Fruit fly (Drosophila melanogaster): ENCODE measurements around the gene CG2116.

Gene CG2116

dm6 chrX:8131693-8132313 lies 2.2 kb downstream of the CG2116 start, which contains the start of gene CG10958 (continued):
- TF ChIP-seq grau (tag; optimal IDR thresholded peaks at IDR 0.05) (peak; percentile 59), CG10274 (GFP tag; optimal IDR thresholded peaks at IDR 0.05) (no peak), Hmr (GFP tag; optimal IDR thresholded peaks at IDR 0.05) (peak; percentile 56), mam (GFP tag; optimal IDR thresholded peaks at IDR 0.05) (peak; percentile 53), Aef1 (GFP tag; IDR thresholded peaks at IDR 0.05) (0 out of 3 replicates have a peak, but pooled peaks have one; percentile 33), kni (GFP tag; optimal IDR thresholded peaks at IDR 0.05) (peak; percentile 3), CG13424 (tag; optimal IDR thresholded peaks at IDR 0.05) (peak; percentile 47), CG4820 (GFP tag; optimal IDR thresholded peaks at IDR 0.05) (peak; percentile 53), CG4730 (GFP tag; IDR thresholded peaks at IDR 0.05) (no peak), Sox100B (GFP tag; optimal IDR thresholded peaks at IDR 0.05) (peak; percentile 55), CG10979 (tag; optimal IDR thresholded peaks at IDR 0.05) (peak; percentile 28), pan (optimal IDR thresholded peaks at IDR 0.05) (no peak), pan (GFP tag; optimal IDR thresholded peaks at IDR 0.05 in 1 of 2, IDR thresholded peaks at IDR 0.05 in 1 of 2) (peak in 1 of 2 experiments; percentile 58), CrebB (tag; optimal IDR thresholded peaks at IDR 0.05) (no peak), Asciz (GFP tag; optimal IDR thresholded peaks at IDR 0.05) (no peak), Stat92E (GFP tag; optimal IDR thresholded peaks at IDR 0.05) (no peak), CG12104 (GFP tag; optimal IDR thresholded peaks at IDR 0.05) (no peak), CG15479 (GFP tag; optimal IDR thresholded peaks at IDR 0.05) (no peak), seq (GFP tag; IDR thresholded peaks at IDR 0.05) (0 out of 2 replicates have a peak, but pooled peaks have one; percentile 31), pita (GFP tag; optimal IDR thresholded peaks at IDR 0.05) (no peak), dysf (GFP tag; IDR thresholded peaks at IDR 0.05) (peak; percentile 37; the same call in 2 of the 3 replicates), az2 (GFP tag; optimal IDR thresholded peaks at IDR 0.05) (peak; percentile 36), tna (GFP tag; IDR thresholded peaks at IDR 0.05; ENCODE audit: partially characterized antibody) (no peak), CG13287 (GFP tag; IDR thresholded peaks at IDR 0.05; ENCODE audit: partially characterized antibody) (peak; percentile 51), Nf-YB (GFP tag; optimal IDR thresholded peaks at IDR 0.05) (peak; percentile 11), Mrtf (GFP tag; IDR thresholded peaks at IDR 0.05) (no peak), CG9727 (GFP tag; optimal IDR thresholded peaks at IDR 0.05) (peak; percentile 57), Deaf1 (tag; optimal IDR thresholded peaks at IDR 0.05) (no peak), rib (GFP tag; IDR thresholded peaks at IDR 0.05) (no peak; the same call in 1 of the 2 replicates), CG9797 (GFP tag; optimal IDR thresholded peaks at IDR 0.05) (no peak), salm (tag; optimal IDR thresholded peaks at IDR 0.05) (no peak), gem (tag; optimal IDR thresholded peaks at IDR 0.05) (peak; percentile 77), chn (GFP tag; optimal IDR thresholded peaks at IDR 0.05) (peak; percentile 26), sug (tag; optimal IDR thresholded peaks at IDR 0.05) (peak; percentile 59), cas (GFP tag; IDR thresholded peaks at IDR 0.05) (no peak), CG15073 (GFP tag; optimal IDR thresholded peaks at IDR 0.05) (no peak), zfh1 (GFP tag; IDR thresholded peaks at IDR 0.05) (peak; percentile 66; the same call in 2 of the 3 replicates), NK7.1 (GFP tag; optimal IDR thresholded peaks at IDR 0.05) (no peak), trh (GFP tag; optimal IDR thresholded peaks at IDR 0.05) (no peak), CG7928 (GFP tag; optimal IDR thresholded peaks at IDR 0.05) (no peak), lov (optimal IDR thresholded peaks at IDR 0.05) (no peak), lov (GFP tag; IDR thresholded peaks at IDR 0.05) (no peak), CG10321 (GFP tag; IDR thresholded peaks at IDR 0.05) (no peak), CG11504 (tag; optimal IDR thresholded peaks at IDR 0.05) (no peak), CG12236 (GFP tag; optimal IDR thresholded peaks at IDR 0.05) (no peak), schlank (tag; optimal IDR thresholded peaks at IDR 0.05) (no peak), zen2 (GFP tag; IDR thresholded peaks at IDR 0.05; ENCODE audit: partially characterized antibody) (no peak), ac (GFP tag; optimal IDR thresholded peaks at IDR 0.05) (no peak), PHDP (tag; optimal IDR thresholded peaks at IDR 0.05) (peak; percentile 64), CG11247 (GFP tag; IDR thresholded peaks at IDR 0.05) (peak; percentile 30)
